Fruit fly (Drosophila melanogaster): Measurements from ENCODE around the gene Cip4.

- TF ChIP-seq CG8478 (optimal IDR thresholded peaks at IDR 0.05), result no peak
- no peak for TF ChIP-seq CTCF (optimal IDR thresholded peaks at IDR 0.05)
Observed at dm6 chr3L:4393642-4394041, 29.7 kb upstream of the Cip4 start.

Data from S2 (cell line).